Fruit fly (Drosophila melanogaster) whole organism, wandering third instar larva: ENCODE data around the gene Mekk1.

Experiments used
- CG32264 ChIP-seq: fragments of 200-800 bp; sonication (Bioruptor generic); optimal IDR thresholded peaks from 2 replicates; lab custom pipeline; 2016; ENCODE audit warnings: missing biosample characterization, missing genetic modification characterization
- Hnf4 ChIP-seq: fragments of 200-800 bp; sonication (Bioruptor generic); optimal IDR thresholded peaks from 2 replicates; lab custom pipeline; 2016; ENCODE audit warnings: missing biosample characterization, mild to moderate bottlenecking, missing genetic modification characterization
- Myc ChIP-seq: fragments of >200 bp; optimal IDR thresholded peaks from 2 replicates; lab custom pipeline; 2017
- Sp1 ChIP-seq: fragments of 200-800 bp; sonication (Bioruptor generic); optimal IDR thresholded peaks from 3 replicates; lab custom pipeline; 2019; ENCODE audit warnings: missing biosample characterization, mild to moderate bottlenecking, missing genetic modification characterization, moderate library complexity
- br ChIP-seq: fragments of 200-800 bp; sonication (Bioruptor generic); optimal IDR thresholded peaks from 2 replicates; lab custom pipeline; 2016; ENCODE audit warnings: missing biosample characterization, missing genetic modification characterization
- brk ChIP-seq: fragments of 200-800 bp; sonication (Bioruptor generic); optimal IDR thresholded peaks from 2 replicates; lab custom pipeline; 2016; ENCODE audit warnings: missing biosample characterization, mild to moderate bottlenecking, missing genetic modification characterization
- dl ChIP-seq, 2 experiments: fragments of 175-275, 200-275 bp in 1 of 2; fragments of 200-275 bp in 1 of 2; sonication (Bioruptor generic); optimal IDR thresholded peaks; lab custom pipeline; 2018; ENCODE audit warnings: mild to moderate bottlenecking in 2 of 2, missing biosample characterization in 2 of 2, missing genetic modification characterization in 2 of 2, moderate library complexity in 2 of 2; ENCODE audit not compliant: partially characterized antibody in 2 of 2, insufficient read depth in 1 of 2
- fru ChIP-seq: fragments of 200-800 bp; sonication (Bioruptor generic); optimal IDR thresholded peaks from 3 replicates; lab custom pipeline; 2016; ENCODE audit warnings: missing biosample characterization, mild to moderate bottlenecking, missing genetic modification characterization
- h ChIP-seq: fragments of 200-800 bp; sonication (Bioruptor generic); optimal IDR thresholded peaks from 3 replicates; lab custom pipeline; 2016; ENCODE audit warnings: missing biosample characterization, mild to moderate bottlenecking, missing genetic modification characterization
- lola ChIP-seq: fragments of >200 bp; optimal IDR thresholded peaks from 2 replicates; lab custom pipeline; 2017; ENCODE audit warnings: missing biosample characterization, missing genetic modification characterization
- psq ChIP-seq: fragments of 200-800 bp; sonication (Bioruptor generic); optimal IDR thresholded peaks from 3 replicates; lab custom pipeline; 2017; ENCODE audit warnings: missing biosample characterization, mild to moderate bottlenecking, missing genetic modification characterization, moderate library complexity
- rgr ChIP-seq: fragments of 200-800 bp; sonication (Bioruptor generic); optimal IDR thresholded peaks from 3 replicates; lab custom pipeline; 2016; ENCODE audit warnings: missing biosample characterization, mild to moderate bottlenecking, missing genetic modification characterization
- usp ChIP-seq: fragments of >200 bp; optimal IDR thresholded peaks from 2 replicates; lab custom pipeline; 2017; ENCODE audit warnings: missing biosample characterization, missing genetic modification characterization

DNA sequence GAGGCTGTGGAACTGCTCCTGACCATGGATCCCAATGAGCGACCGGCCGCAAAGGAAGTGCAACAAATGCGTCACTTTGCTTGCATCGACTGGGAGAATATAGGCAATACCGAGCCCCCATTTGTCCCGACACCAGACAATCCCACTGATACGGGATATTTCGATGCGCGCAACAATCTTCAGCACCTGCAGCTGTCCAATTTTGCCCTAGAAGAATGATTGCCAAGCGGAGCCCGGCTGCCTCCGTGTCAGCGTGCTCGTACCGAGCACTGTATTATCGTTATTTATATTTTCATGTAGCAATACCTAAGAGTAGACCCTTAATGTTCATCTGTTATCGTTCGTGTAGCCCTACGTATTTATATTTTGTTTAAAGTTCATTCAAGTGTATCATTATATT is 6.4 kb upstream of the Mekk1 start:
- TF ChIP-seq h (GFP tag; lab: Kevin White, UChicago) = no peak
- TF ChIP-seq brk (GFP tag; lab: Kevin White, UChicago) = no peak
- TF ChIP-seq Sp1 (GFP tag; lab: Kevin White, UChicago) = no peak
- TF ChIP-seq usp (GFP tag; lab: Kevin White, UChicago) = no peak
- no peak for TF ChIP-seq lola (GFP tag; lab: Kevin White, UChicago)
- TF ChIP-seq rgr (GFP tag; lab: Kevin White, UChicago) = no peak
- no peak for TF ChIP-seq fru (GFP tag; lab: Kevin White, UChicago)
- TF ChIP-seq br (GFP tag; lab: Kevin White, UChicago) = no peak
- no peak for TF ChIP-seq dl (GFP tag; optimal IDR thresholded peaks at IDR 0.05; lab: Kevin White, UChicago; ENCODE audit: insufficient read depth in 1 of 2, partially characterized antibody in 2 of 2)
- TF ChIP-seq Myc (lab: Kevin White, UChicago) = no peak
- TF ChIP-seq CG32264 (GFP tag; lab: Kevin White, UChicago) = no peak
- TF ChIP-seq psq (GFP tag; lab: Kevin White, UChicago) = no peak
- TF ChIP-seq Hnf4 = no peak
